Worm (Caenorhabditis elegans) whole organism, L4 larva: ENCODE measurements around the gene C45G9.2.

Source experiments
- gei-8 ChIP-seq: fragments of 200-800 bp; sonication (Bioruptor generic); optimal IDR thresholded peaks from 2 replicates; lab custom pipeline; 2018; ENCODE audit warnings: mild to moderate bottlenecking, missing genetic modification characterization, missing compliant biosample characterization
- lin-15B ChIP-seq: fragments of 150-350 bp; sonication (generic microtip); optimal IDR thresholded peaks from 3 replicates; lab custom pipeline; 2014; ENCODE audit warnings: missing biosample characterization, missing genetic modification characterization
- mdl-1 ChIP-seq, 2 experiments: fragments of 150-350 bp in 1 of 2; sonication (generic microtip) in 1 of 2; optimal IDR thresholded peaks; 2 replicates each; lab custom pipeline; 2014 to 2017; ENCODE audit warnings: missing biosample characterization in 2 of 2, missing genetic modification characterization in 2 of 2
- nhr-102 ChIP-seq: sonication (generic microtip); optimal IDR thresholded peaks from 2 replicates; lab custom pipeline; 2016; ENCODE audit warnings: mild to moderate bottlenecking, missing genetic modification characterization, moderate library complexity, missing compliant biosample characterization
- ztf-11 ChIP-seq: fragments of 150-350 bp; optimal IDR thresholded peaks from 2 replicates; lab custom pipeline; 2014; ENCODE audit warnings: missing biosample characterization, missing genetic modification characterization

DNA sequence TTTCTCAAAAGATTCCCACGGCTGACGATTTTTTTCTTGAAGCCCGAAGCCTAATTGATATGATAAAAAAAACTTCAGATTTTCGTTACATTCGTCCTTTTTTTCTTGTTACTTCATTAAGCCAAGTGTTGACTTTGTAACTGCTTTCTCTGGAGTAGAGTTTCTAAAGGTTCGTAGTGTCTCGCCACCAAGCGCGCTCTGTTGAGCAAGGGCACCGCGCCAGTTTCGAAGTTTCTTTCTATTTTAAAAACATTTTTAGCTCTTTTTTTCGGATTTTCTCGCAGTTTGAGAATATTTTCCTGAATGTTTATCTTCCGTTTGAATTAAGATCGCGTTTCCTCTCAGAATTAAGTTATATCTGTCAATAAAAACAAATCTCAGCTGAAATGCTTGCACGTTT is 7.7 kb downstream of the C45G9.2 start:
- TF ChIP-seq gei-8 (GFP tag; lab: Kevin White, UChicago), result no peak
- no peak for TF ChIP-seq mdl-1 (tag; optimal IDR thresholded peaks at IDR 0.05; lab: Kevin White, UChicago)
- no peak for TF ChIP-seq lin-15B
- TF ChIP-seq ztf-11, result no peak
- no peak for TF ChIP-seq nhr-102 (tag; lab: Kevin White, UChicago)
